Fruit fly (Drosophila melanogaster) whole organism, adult: Measurements from ENCODE around the gene Akap200.

ENCODE experiments used
- CG11617 ChIP-seq: fragments of 200-800 bp; sonication (Bioruptor generic); optimal IDR thresholded peaks from 2 replicates; lab custom pipeline; 2017; ENCODE audit warnings: mild to moderate bottlenecking, missing biosample characterization, missing genetic modification reagents, missing genetic modification characterization
- CG7045 ChIP-seq: fragments of 200-800 bp; sonication (Bioruptor generic); optimal IDR thresholded peaks from 2 replicates; lab custom pipeline; 2017; ENCODE audit warnings: missing biosample characterization, mild to moderate bottlenecking, missing genetic modification characterization
- Clk ChIP-seq: fragments of 200-800 bp; sonication (Bioruptor generic); optimal IDR thresholded peaks from 2 replicates; lab custom pipeline; 2017; ENCODE audit warnings: missing biosample characterization, missing genetic modification characterization
- bab1 ChIP-seq: fragments of 200-800 bp; sonication (Bioruptor generic); optimal IDR thresholded peaks from 3 replicates; lab custom pipeline; 2019; ENCODE audit warnings: missing biosample characterization, mild to moderate bottlenecking, missing genetic modification characterization, moderate library complexity
- kay ChIP-seq: fragments of 200-800 bp; sonication (Bioruptor generic); peaks from one replicate; lab custom pipeline; 2016; ENCODE audit warnings: missing biosample characterization, missing genetic modification characterization, borderline replicate concordance
- ovo ChIP-seq: fragments of 200-800 bp; sonication (Bioruptor generic); optimal IDR thresholded peaks from 2 replicates; lab custom pipeline; 2016; ENCODE audit warnings: missing biosample characterization, missing genetic modification characterization
- toe ChIP-seq: fragments of 200-800 bp; sonication (Bioruptor generic); optimal IDR thresholded peaks from 2 replicates; lab custom pipeline; 2016; ENCODE audit warnings: missing biosample characterization, missing genetic modification characterization

dm6 chr2L:8394180-8394579 lies 21.3 kb upstream of the Akap200 start, which contains the start of gene lectin-29Ca:
- TF ChIP-seq kay (no peak), CG11617 (GFP tag; lab: Kevin White, UChicago) (no peak), ovo (GFP tag; lab: Kevin White, UChicago) (no peak), Clk (GFP tag; lab: Kevin White, UChicago) (no peak), toe (GFP tag; lab: Kevin White, UChicago) (no peak), CG7045 (GFP tag; lab: Kevin White, UChicago) (no peak), bab1 (no peak)
